Worm (Caenorhabditis elegans) whole organism, L1 larva: ENCODE data around the gene F35B3.3.
A peak's percentile ranks its signal among the peaks of the same experiment; 100 is the strongest.

Source experiments
- C04F5.9 ChIP-seq: sonication (generic microtip); optimal IDR thresholded peaks from 2 replicates; lab custom pipeline; 2016; ENCODE audit warnings: missing genetic modification characterization, missing compliant biosample characterization
- C16A3.4 ChIP-seq: fragments of 150-350 bp; optimal IDR thresholded peaks from 2 replicates; lab custom pipeline; 2014; ENCODE audit warnings: missing biosample characterization, missing genetic modification characterization
- F16B12.6 ChIP-seq: fragments of 150-350 bp; optimal IDR thresholded peaks from 2 replicates; lab custom pipeline; 2014; ENCODE audit warnings: missing biosample characterization, missing genetic modification characterization
- aha-1 ChIP-seq: fragments of 150-350 bp; optimal IDR thresholded peaks from 2 replicates; lab custom pipeline; 2014; ENCODE audit warnings: missing biosample characterization, missing genetic modification characterization
- alr-1 ChIP-seq: fragments of 200-800 bp; sonication (Bioruptor generic); optimal IDR thresholded peaks from 2 replicates; lab custom pipeline; 2018; ENCODE audit warnings: borderline replicate concordance, mild to moderate bottlenecking, missing genetic modification characterization, missing compliant biosample characterization
- aly-2 ChIP-seq: fragments of 150-350 bp; optimal IDR thresholded peaks from 2 replicates; lab custom pipeline; 2014; ENCODE audit warnings: missing biosample characterization, missing genetic modification characterization
- blmp-1 ChIP-seq: fragments of 150-350 bp; optimal IDR thresholded peaks from 2 replicates; lab custom pipeline; 2014; ENCODE audit warnings: missing biosample characterization, missing genetic modification characterization
- ceh-8 ChIP-seq: fragments of 200-800 bp; sonication (Bioruptor generic); optimal IDR thresholded peaks from 2 replicates; lab custom pipeline; 2018; ENCODE audit warnings: mild to moderate bottlenecking, missing genetic modification characterization, moderate library complexity, missing compliant biosample characterization
- ceh-82 ChIP-seq, 3 experiments: fragments of 150-350 bp in 1 of 3; sonication (generic microtip) in 2 of 3; optimal IDR thresholded peaks; 2 replicates each; lab custom pipeline; 2014 to 2017; ENCODE audit warnings: missing biosample characterization in 3 of 3, missing genetic modification characterization in 3 of 3
- ceh-88 ChIP-seq: fragments of 200-800 bp; sonication (Bioruptor generic); IDR thresholded peaks from 2 replicates; pipeline ENCODE4 v1.3.6; 2022; ENCODE audit warnings: missing genetic modification characterization, missing compliant biosample characterization
- ceh-90 ChIP-seq: sonication (generic microtip); optimal IDR thresholded peaks from 2 replicates; lab custom pipeline; 2016; ENCODE audit warnings: missing genetic modification characterization, missing compliant biosample characterization
- dpl-1 ChIP-seq, 3 experiments: fragments of 150-350 bp in 2 of 3; sonication (generic microtip) in 1 of 3; optimal IDR thresholded peaks; 2 replicates each; lab custom pipeline; 2014 to 2017; ENCODE audit warnings: missing biosample characterization in 3 of 3, missing genetic modification characterization in 3 of 3, missing genetic modification reagents in 3 of 3
- efl-1 ChIP-seq, 4 experiments: fragments of 150-350 bp; optimal IDR thresholded peaks in 3 of 4; peaks in 1 of 4; 1 replicate in 1 of 4; 2 replicates in 3 of 4; lab custom pipeline; 2014; ENCODE audit warnings: missing biosample characterization in 2 of 4, missing genetic modification characterization in 2 of 4, missing genetic modification reagents in 2 of 4
- efl-3 ChIP-seq: fragments of 200-800 bp; sonication (Bioruptor generic); optimal IDR thresholded peaks from 2 replicates; lab custom pipeline; 2018; ENCODE audit warnings: mild to moderate bottlenecking, missing genetic modification characterization, missing compliant biosample characterization
- elt-2 ChIP-seq: sonication (generic microtip); optimal IDR thresholded peaks from 2 replicates; lab custom pipeline; 2016; ENCODE audit warnings: missing genetic modification characterization, mild to moderate bottlenecking, inconsistent platforms, missing compliant biosample characterization, missing genetic modification reagents
- elt-3 ChIP-seq, 6 experiments: fragments of 150-350 bp in 1 of 6; sonication (generic microtip); optimal IDR thresholded peaks; 2 replicates each; lab custom pipeline; 2017 to 2018; ENCODE audit warnings: missing biosample characterization in 6 of 6, missing genetic modification characterization in 6 of 6, inconsistent platforms in 1 of 6
- ets-5 ChIP-seq: fragments of 200-800 bp; sonication (Bioruptor generic); IDR thresholded peaks from 2 replicates; pipeline ENCODE4 v1.3.6; 2022; ENCODE audit warnings: missing genetic modification characterization, missing compliant biosample characterization
- fkh-10 ChIP-seq: sonication (generic microtip); optimal IDR thresholded peaks from 2 replicates; lab custom pipeline; 2017; ENCODE audit warnings: missing biosample characterization, missing genetic modification reagents, missing genetic modification characterization
- fkh-8 ChIP-seq: sonication (generic microtip); optimal IDR thresholded peaks from 2 replicates; lab custom pipeline; 2016; ENCODE audit warnings: mild to moderate bottlenecking, missing genetic modification characterization, missing compliant biosample characterization
- fos-1 ChIP-seq: fragments of 150-350 bp; optimal IDR thresholded peaks from 2 replicates; lab custom pipeline; 2014; ENCODE audit warnings: missing biosample characterization, missing genetic modification characterization
- hlh-4 ChIP-seq: sonication (generic microtip); optimal IDR thresholded peaks from 2 replicates; lab custom pipeline; 2016; ENCODE audit warnings: mild to moderate bottlenecking, missing genetic modification characterization, missing compliant biosample characterization
- jun-1 ChIP-seq: fragments of 150-350 bp; optimal IDR thresholded peaks from 2 replicates; lab custom pipeline; 2014; ENCODE audit warnings: missing biosample characterization, missing genetic modification reagents, missing genetic modification characterization
- lin-13 ChIP-seq: fragments of 150-350 bp; optimal IDR thresholded peaks from 2 replicates; lab custom pipeline; 2014; ENCODE audit warnings: missing biosample characterization, missing genetic modification reagents, missing genetic modification characterization
- lin-14 ChIP-seq: fragments of 200-800 bp; sonication (Bioruptor generic); optimal IDR thresholded peaks from 2 replicates; lab custom pipeline; 2018; ENCODE audit warnings: mild to moderate bottlenecking, missing genetic modification characterization, moderate library complexity, missing compliant biosample characterization
- lsy-2 ChIP-seq, 2 experiments: fragments of 150-350 bp; optimal IDR thresholded peaks; 2 replicates each; lab custom pipeline; 2014; ENCODE audit warnings: missing biosample characterization in 2 of 2, missing genetic modification characterization in 2 of 2
- mab-9 ChIP-seq: fragments of 200-800 bp; sonication (Bioruptor generic); IDR thresholded peaks from 2 replicates; pipeline ENCODE4 v1.3.6; 2022; ENCODE audit warnings: missing genetic modification reagents, missing genetic modification characterization, missing compliant biosample characterization
- mdl-1 ChIP-seq, 2 experiments: fragments of 150-350 bp; optimal IDR thresholded peaks; 2 replicates each; lab custom pipeline; 2014 to 2017; ENCODE audit warnings: missing biosample characterization in 2 of 2, missing genetic modification characterization in 2 of 2, inconsistent platforms in 1 of 2
- mep-1 ChIP-seq: fragments of 150-350 bp; optimal IDR thresholded peaks from 2 replicates; lab custom pipeline; 2014; ENCODE audit warnings: missing biosample characterization, missing genetic modification characterization
- nhr-11 ChIP-seq: fragments of 150-350 bp; optimal IDR thresholded peaks from 2 replicates; lab custom pipeline; 2014; ENCODE audit warnings: missing biosample characterization, missing genetic modification characterization
- nhr-19 ChIP-seq: fragments of 200-800 bp; sonication (Bioruptor generic); conservative IDR thresholded peaks from 2 replicates; pipeline ENCODE4 v1.3.6; 2022; ENCODE audit warnings: missing genetic modification characterization, missing compliant biosample characterization
- nhr-237 ChIP-seq: fragments of 150-350 bp; optimal IDR thresholded peaks from 2 replicates; lab custom pipeline; 2014; ENCODE audit warnings: missing biosample characterization, missing genetic modification characterization
- nhr-47 ChIP-seq: sonication (generic microtip); optimal IDR thresholded peaks from 2 replicates; lab custom pipeline; 2016; ENCODE audit warnings: mild to moderate bottlenecking, missing genetic modification characterization, moderate library complexity, missing compliant biosample characterization
- nhr-76 ChIP-seq: sonication (generic microtip); optimal IDR thresholded peaks from 2 replicates; lab custom pipeline; 2017; ENCODE audit warnings: missing biosample characterization, missing genetic modification characterization
- nhr-84 ChIP-seq: sonication (generic microtip); optimal IDR thresholded peaks from 2 replicates; lab custom pipeline; 2017; ENCODE audit warnings: missing biosample characterization, missing genetic modification characterization
- nhr-85 ChIP-seq: sonication (generic microtip); peaks from one replicate; lab custom pipeline; 2016; ENCODE audit warnings: missing genetic modification characterization, inconsistent platforms, missing compliant biosample characterization
- nhr-90 ChIP-seq: sonication (generic microtip); optimal IDR thresholded peaks from 2 replicates; lab custom pipeline; 2016; ENCODE audit warnings: mild to moderate bottlenecking, missing genetic modification characterization, missing compliant biosample characterization; ENCODE audit not compliant: poor library complexity
- pag-3 ChIP-seq: sonication (generic microtip); optimal IDR thresholded peaks from 2 replicates; lab custom pipeline; 2017; ENCODE audit warnings: missing genetic modification characterization, mild to moderate bottlenecking, missing compliant biosample characterization, antibody characterized with exemption, borderline replicate concordance; ENCODE audit not compliant: insufficient read depth
- pqm-1 ChIP-seq: sonication (generic microtip); optimal IDR thresholded peaks from 3 replicates; lab custom pipeline; 2017; ENCODE audit warnings: missing biosample characterization, missing genetic modification characterization
- rnt-1 ChIP-seq: sonication (generic microtip); optimal IDR thresholded peaks from 2 replicates; lab custom pipeline; 2016; ENCODE audit warnings: mild to moderate bottlenecking, missing genetic modification characterization, moderate library complexity, missing compliant biosample characterization
- skn-1 ChIP-seq: fragments of 150-350 bp; optimal IDR thresholded peaks from 2 replicates; lab custom pipeline; 2014; ENCODE audit warnings: missing biosample characterization, missing genetic modification characterization
- snpc-4 ChIP-seq: fragments of 150-350 bp; optimal IDR thresholded peaks from 2 replicates; lab custom pipeline; 2014; ENCODE audit warnings: missing biosample characterization, missing genetic modification characterization
- sox-4 ChIP-seq: sonication (generic microtip); optimal IDR thresholded peaks from 2 replicates; lab custom pipeline; 2016; ENCODE audit warnings: missing genetic modification characterization, missing compliant biosample characterization
- sptf-1 ChIP-seq: fragments of 150-350 bp; optimal IDR thresholded peaks from 2 replicates; lab custom pipeline; 2014; ENCODE audit warnings: missing biosample characterization, missing genetic modification characterization
- swsn-7 ChIP-seq: sonication (generic microtip); optimal IDR thresholded peaks from 2 replicates; lab custom pipeline; 2016; ENCODE audit warnings: missing genetic modification characterization, missing compliant biosample characterization
- tlp-1 ChIP-seq: fragments of 150-350 bp; optimal IDR thresholded peaks from 2 replicates; lab custom pipeline; 2014; ENCODE audit warnings: missing biosample characterization, missing genetic modification characterization
- unc-130 ChIP-seq: fragments of 150-350 bp; optimal IDR thresholded peaks from 2 replicates; lab custom pipeline; 2017; ENCODE audit warnings: missing biosample characterization, missing genetic modification characterization, inconsistent platforms
- unc-30 ChIP-seq: sonication (generic microtip); optimal IDR thresholded peaks from 2 replicates; lab custom pipeline; 2017; ENCODE audit warnings: missing biosample characterization, missing genetic modification characterization
- vab-15 ChIP-seq: sonication (generic microtip); optimal IDR thresholded peaks from 2 replicates; lab custom pipeline; 2017; ENCODE audit warnings: missing genotype, mild to moderate bottlenecking, missing genetic modification characterization, missing compliant biosample characterization
- xbp-1 ChIP-seq: sonication (generic microtip); optimal IDR thresholded peaks from 2 replicates; lab custom pipeline; 2016; ENCODE audit warnings: missing genetic modification characterization, missing compliant biosample characterization
- zag-1 ChIP-seq: fragments of 150-350 bp; optimal IDR thresholded peaks from 2 replicates; lab custom pipeline; 2014; ENCODE audit warnings: missing biosample characterization, missing genetic modification characterization
- zip-4 ChIP-seq: fragments of 200-800 bp; sonication (Bioruptor generic); optimal IDR thresholded peaks from 2 replicates; lab custom pipeline; 2018; ENCODE audit warnings: mild to moderate bottlenecking, missing genetic modification characterization, moderate library complexity, missing compliant biosample characterization
- ztf-4 ChIP-seq: fragments of 150-350 bp; optimal IDR thresholded peaks from 2 replicates; lab custom pipeline; 2014; ENCODE audit warnings: missing biosample characterization, missing genetic modification characterization

F35B3.3 gene

DNA sequence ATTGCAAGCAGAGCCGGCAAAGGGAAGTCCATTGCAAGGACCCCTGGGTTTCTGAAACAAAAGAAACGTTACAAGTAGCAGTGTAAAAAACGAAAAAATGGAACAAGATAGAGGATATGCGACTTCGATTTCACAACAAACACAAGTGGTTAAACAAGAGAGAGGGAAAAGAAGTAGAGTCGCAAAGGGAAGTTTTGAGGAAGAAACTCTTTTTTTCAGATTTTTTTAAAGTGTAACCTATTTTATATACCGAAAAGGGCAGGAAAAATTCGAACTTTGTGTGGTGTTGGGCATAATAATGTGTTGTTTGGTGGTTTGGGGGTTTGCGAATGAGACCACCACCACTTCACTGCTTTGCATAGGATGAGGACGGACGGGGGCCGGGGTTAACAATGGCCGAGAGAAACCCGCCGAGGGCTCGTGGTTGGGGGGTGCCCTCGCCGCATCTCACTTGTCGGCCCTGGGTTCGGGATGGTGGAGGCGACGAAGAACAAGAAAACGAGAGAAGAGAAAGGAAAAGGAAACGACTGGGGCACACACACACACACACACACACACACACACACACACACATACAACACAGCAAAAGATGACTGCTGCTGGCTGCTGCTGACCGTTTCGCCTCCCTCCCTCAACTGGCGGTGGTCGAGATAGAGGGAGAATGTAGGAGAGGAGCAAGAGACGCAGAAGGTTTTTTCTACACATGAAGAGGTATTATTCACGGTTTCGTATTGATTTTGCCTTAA is 17.1 kb downstream of the F35B3.3 start, which contains the start of gene ptrn-1 (continued):
- TF ChIP-seq mdl-1 (tag; optimal IDR thresholded peaks at IDR 0.05; lab: Kevin White, UChicago), result peak in 1 of 2 experiments; percentile 73
- TF ChIP-seq nhr-19, result peak; percentile 72
- TF ChIP-seq unc-130 (tag; lab: Kevin White, UChicago), result peak; percentile 56
- TF ChIP-seq snpc-4 (tag; lab: Kevin White, UChicago), result peak; percentile 35
- peak; percentile 79 for TF ChIP-seq fkh-10 (GFP tag; lab: Kevin White, UChicago)
- TF ChIP-seq sox-4 (tag; lab: Kevin White, UChicago), result no peak
- TF ChIP-seq ets-5, result no peak
- peak; percentile 41 for TF ChIP-seq fkh-8
- TF ChIP-seq lin-14 (GFP tag; lab: Kevin White, UChicago), result peak; percentile 96
- TF ChIP-seq pag-3, result peak; percentile 9
- TF ChIP-seq aha-1 (tag; lab: Kevin White, UChicago), result no peak
- TF ChIP-seq fos-1, result peak; percentile 30
- TF ChIP-seq C04F5.9 (tag; lab: Kevin White, UChicago), result no peak
- no peak for TF ChIP-seq zip-4
- TF ChIP-seq ceh-8 (GFP tag; lab: Kevin White, UChicago), result peak; percentile 57
- TF ChIP-seq nhr-237 (tag; lab: Kevin White, UChicago), result no peak
- TF ChIP-seq mab-9 (GFP tag; lab: Robert Waterston, UW), result no peak
- no peak for TF ChIP-seq F16B12.6 (tag; lab: Kevin White, UChicago)
- no peak for TF ChIP-seq ceh-88 (GFP tag; lab: Robert Waterston, UW)
- peak; percentile 25 to 32 for TF ChIP-seq efl-1 (optimal IDR thresholded peaks at IDR 0.05; lab: Kevin White, UChicago)
- peak in 1 of 2 experiments; percentile 92 for TF ChIP-seq efl-1 (GFP tag; optimal IDR thresholded peaks at IDR 0.05 in 1 of 2; lab: Kevin White, UChicago)
- TF ChIP-seq rnt-1 (tag; lab: Kevin White, UChicago), result peak; percentile 77
- no peak for TF ChIP-seq hlh-4 (tag; lab: Kevin White, UChicago)
- TF ChIP-seq nhr-47 (tag; lab: Kevin White, UChicago), result peak; percentile 56
- TF ChIP-seq C16A3.4 (tag; lab: Kevin White, UChicago), result peak; percentile 63
- TF ChIP-seq vab-15, result no peak
- TF ChIP-seq dpl-1 (GFP tag; optimal IDR thresholded peaks at IDR 0.05; lab: Kevin White, UChicago), result peak in 1 of 3 experiments; percentile 13
- TF ChIP-seq nhr-85 (tag; lab: Kevin White, UChicago), result peak; percentile 76
- TF ChIP-seq ceh-82 (tag; optimal IDR thresholded peaks at IDR 0.05; lab: Kevin White, UChicago), result peak; percentile 22 to 62 (median 47)
- TF ChIP-seq nhr-90 (tag; lab: Kevin White, UChicago), result peak; percentile 30
- no peak for TF ChIP-seq tlp-1 (tag; lab: Kevin White, UChicago)
- peak; percentile 54 for TF ChIP-seq lin-13 (GFP tag; lab: Kevin White, UChicago)
- TF ChIP-seq jun-1 (tag; lab: Kevin White, UChicago), result peak; percentile 61
- TF ChIP-seq elt-3 (tag; optimal IDR thresholded peaks at IDR 0.05; lab: Kevin White, UChicago), result peak in 1 of 6 experiments; percentile 13
- TF ChIP-seq xbp-1, result peak; percentile 18
- peak; percentile 45 for TF ChIP-seq mep-1 (tag; lab: Kevin White, UChicago)
- peak; percentile 28 for TF ChIP-seq elt-2 (tag; lab: Kevin White, UChicago)
- TF ChIP-seq zag-1, result no peak
- no peak for TF ChIP-seq nhr-84 (tag; lab: Kevin White, UChicago)
- no peak for TF ChIP-seq aly-2
- peak; percentile 49 to 70 for TF ChIP-seq lsy-2 (tag; optimal IDR thresholded peaks at IDR 0.05; lab: Kevin White, UChicago)
- TF ChIP-seq nhr-76 (tag; lab: Kevin White, UChicago), result no peak
- TF ChIP-seq ztf-4 (tag; lab: Kevin White, UChicago), result no peak
- TF ChIP-seq ceh-90 (tag; lab: Kevin White, UChicago), result no peak
- no peak for TF ChIP-seq sptf-1 (tag; lab: Kevin White, UChicago)
- peak; percentile 64 for TF ChIP-seq swsn-7
- no peak for TF ChIP-seq alr-1 (tag; lab: Kevin White, UChicago)
- no peak for TF ChIP-seq unc-30
- no peak for TF ChIP-seq pqm-1
- TF ChIP-seq nhr-11 (tag; lab: Kevin White, UChicago), result no peak
- peak; percentile 33 for TF ChIP-seq skn-1
- peak; percentile 94 for TF ChIP-seq blmp-1 (tag; lab: Kevin White, UChicago)
- no peak for TF ChIP-seq efl-3
